Fruit fly (Drosophila melanogaster) whole organism, embryonic: ENCODE results near the gene Rbf2.

Experiments used
- Adf1 ChIP-seq: fragments of 200-800 bp; sonication (Bioruptor generic); IDR thresholded peaks from 2 replicates; pipeline ENCODE4 v1.3.6; 2022; ENCODE audit warnings: missing biosample characterization, missing genetic modification characterization
- Antp ChIP-seq: fragments of 200-800 bp; sonication (Bioruptor generic); optimal IDR thresholded peaks from 3 replicates; lab custom pipeline; 2016; ENCODE audit warnings: missing biosample characterization, missing genetic modification characterization
- Atf6 ChIP-seq: fragments of 200-800 bp; sonication (Bioruptor generic); IDR thresholded peaks from 2 replicates; pipeline ENCODE4 v1.3.6; 2022; ENCODE audit warnings: missing biosample characterization, missing genetic modification characterization
- CG10147 ChIP-seq: fragments of 200-800 bp; sonication (Bioruptor generic); optimal IDR thresholded peaks from 2 replicates; lab custom pipeline; 2019; ENCODE audit warnings: missing biosample characterization, mild to moderate bottlenecking, missing genetic modification characterization, moderate library complexity
- CG10209 ChIP-seq: fragments of 200-800 bp; sonication (Bioruptor generic); optimal IDR thresholded peaks from 3 replicates; lab custom pipeline; 2017; ENCODE audit warnings: missing biosample characterization, mild to moderate bottlenecking, missing genetic modification characterization, missing genetic modification reagents
- CG1024 ChIP-seq: fragments of 200-800 bp; sonication (Bioruptor generic); IDR thresholded peaks from 2 replicates; pipeline ENCODE4 v1.3.6; 2022; ENCODE audit warnings: missing biosample characterization, missing genetic modification characterization
- CG12299 ChIP-seq: fragments of 200-800 bp; sonication (Bioruptor generic); optimal IDR thresholded peaks from 2 replicates; lab custom pipeline; 2018; ENCODE audit warnings: missing biosample characterization, mild to moderate bottlenecking, missing genetic modification characterization
- CG1233 ChIP-seq: fragments of 200-800 bp; sonication (Bioruptor generic); optimal IDR thresholded peaks from 4 replicates; lab custom pipeline; 2018; ENCODE audit warnings: missing biosample characterization, mild to moderate bottlenecking, missing genetic modification characterization
- CG15601 ChIP-seq: fragments of 200-800 bp; sonication (Bioruptor generic); optimal IDR thresholded peaks from 3 replicates; lab custom pipeline; 2019; ENCODE audit warnings: missing biosample characterization, mild to moderate bottlenecking, missing genetic modification characterization, moderate library complexity
- CG1603 ChIP-seq: fragments of 200-800 bp; sonication (Bioruptor generic); optimal IDR thresholded peaks from 2 replicates; lab custom pipeline; 2019; ENCODE audit warnings: missing biosample characterization, mild to moderate bottlenecking, missing genetic modification characterization, moderate library complexity
- CG18619 ChIP-seq: fragments of 200-800 bp; sonication (Bioruptor generic); optimal IDR thresholded peaks from 3 replicates; lab custom pipeline; 2017; ENCODE audit warnings: missing biosample characterization, mild to moderate bottlenecking, missing genetic modification characterization
- CG2129 ChIP-seq: fragments of 200-800 bp; sonication (Bioruptor generic); IDR thresholded peaks from 2 replicates; pipeline ENCODE4 v1.3.6; 2022; ENCODE audit warnings: missing biosample characterization, missing genetic modification characterization; ENCODE audit not compliant: partially characterized antibody
- CG30020 ChIP-seq: fragments of 200-800 bp; optimal IDR thresholded peaks from 2 replicates; lab custom pipeline; 2019; ENCODE audit warnings: missing biosample characterization, mild to moderate bottlenecking, missing genetic modification characterization, moderate library complexity
- CG31224 ChIP-seq: fragments of 200-800 bp; sonication (Bioruptor generic); IDR thresholded peaks from 2 replicates; pipeline ENCODE4 v1.3.6; 2022; ENCODE audit warnings: missing biosample characterization, missing genetic modification characterization
- CG3281 ChIP-seq: fragments of 200-800 bp; sonication (Bioruptor generic); optimal IDR thresholded peaks from 3 replicates; lab custom pipeline; 2017; ENCODE audit warnings: missing biosample characterization, mild to moderate bottlenecking, missing genetic modification characterization
- CG4282 ChIP-seq: fragments of 200-800 bp; sonication (Bioruptor generic); optimal IDR thresholded peaks from 2 replicates; lab custom pipeline; 2016; ENCODE audit warnings: missing biosample characterization, missing genetic modification characterization
- CG4404 ChIP-seq: fragments of 200-800 bp; sonication (Bioruptor generic); IDR thresholded peaks from 2 replicates; pipeline ENCODE4 v1.3.6; 2022; ENCODE audit warnings: missing biosample characterization, missing genetic modification characterization
- CG7963 ChIP-seq: fragments of 200-800 bp; sonication (Bioruptor generic); IDR thresholded peaks from 3 replicates; pipeline ENCODE4 v1.3.6; 2022; ENCODE audit warnings: missing biosample characterization, missing genetic modification characterization; ENCODE audit not compliant: partially characterized antibody
- CrebB ChIP-seq: fragments of 200-800 bp; sonication (Bioruptor generic); optimal IDR thresholded peaks from 3 replicates; lab custom pipeline; 2018; ENCODE audit warnings: missing biosample characterization, mild to moderate bottlenecking, missing genetic modification characterization
- D19B ChIP-seq: fragments of 200-800 bp; sonication (Bioruptor generic); optimal IDR thresholded peaks from 2 replicates; lab custom pipeline; 2017; ENCODE audit warnings: missing biosample characterization, mild to moderate bottlenecking, missing genetic modification characterization
- Dad ChIP-seq: fragments of 200-800 bp; sonication (Bioruptor generic); optimal IDR thresholded peaks from 3 replicates; lab custom pipeline; 2016; ENCODE audit warnings: missing biosample characterization, missing genetic modification characterization
- E2f2 ChIP-seq: fragments of 200-800 bp; sonication (Bioruptor generic); IDR thresholded peaks from 2 replicates; pipeline ENCODE4 v1.3.6; 2022; ENCODE audit warnings: missing biosample characterization, missing genetic modification characterization
- Ets65A ChIP-seq: fragments of 200-800 bp; sonication (Bioruptor generic); peaks from one replicate; lab custom pipeline; 2016; ENCODE audit warnings: missing biosample characterization, missing genetic modification characterization
- H15 ChIP-seq: fragments of 200-800 bp; sonication (Bioruptor generic); IDR thresholded peaks from 3 replicates; pipeline ENCODE4 v1.3.6; 2022; ENCODE audit warnings: missing biosample characterization, missing genetic modification characterization
- H2.0 ChIP-seq: fragments of 200-800 bp; sonication (Bioruptor generic); IDR thresholded peaks from 2 replicates; pipeline ENCODE4 v1.3.6; 2022; ENCODE audit warnings: missing biosample characterization, missing genetic modification characterization
- Hr39 ChIP-seq: fragments of >200 bp; optimal IDR thresholded peaks from 2 replicates; lab custom pipeline; 2017
- Jarid2 ChIP-seq: fragments of 200-800 bp; sonication (Bioruptor generic); optimal IDR thresholded peaks from 3 replicates; lab custom pipeline; 2017; ENCODE audit warnings: mild to moderate bottlenecking, missing biosample characterization, missing genetic modification reagents, missing genetic modification characterization
- Max ChIP-seq: fragments of 200-800 bp; sonication (Bioruptor generic); optimal IDR thresholded peaks from 2 replicates; lab custom pipeline; 2016; ENCODE audit warnings: missing biosample characterization, mild to moderate bottlenecking, missing genetic modification characterization
- Oli ChIP-seq: fragments of 200-800 bp; sonication (Bioruptor generic); optimal IDR thresholded peaks from 2 replicates; lab custom pipeline; 2018; ENCODE audit warnings: missing biosample characterization, mild to moderate bottlenecking, missing genetic modification characterization, moderate library complexity
- Six4 ChIP-seq: fragments of 200-800 bp; sonication (Bioruptor generic); optimal IDR thresholded peaks from 2 replicates; lab custom pipeline; 2016; ENCODE audit warnings: missing biosample characterization, missing genetic modification characterization
- Sox100B ChIP-seq: fragments of 200-800 bp; sonication (Bioruptor generic); optimal IDR thresholded peaks from 3 replicates; lab custom pipeline; 2018; ENCODE audit warnings: missing biosample characterization, mild to moderate bottlenecking, missing genetic modification characterization
- Taf1 ChIP-seq: fragments of 200-800 bp; sonication (Bioruptor generic); IDR thresholded peaks from 2 replicates; pipeline ENCODE4 v1.3.6; 2022; ENCODE audit warnings: missing biosample characterization, missing genetic modification characterization
- bcd ChIP-seq: fragments of 200-800 bp; sonication (Bioruptor generic); optimal IDR thresholded peaks from 2 replicates; lab custom pipeline; 2017; ENCODE audit warnings: missing biosample characterization, mild to moderate bottlenecking, missing genetic modification characterization
- cg ChIP-seq: fragments of 200-800 bp; sonication (Bioruptor generic); optimal IDR thresholded peaks from 3 replicates; lab custom pipeline; 2019; ENCODE audit warnings: missing biosample characterization, mild to moderate bottlenecking, missing genetic modification characterization, moderate library complexity
- chn ChIP-seq: fragments of 200-800 bp; sonication (Bioruptor generic); optimal IDR thresholded peaks from 2 replicates; lab custom pipeline; 2016; ENCODE audit warnings: missing biosample characterization, missing genetic modification characterization
- ci ChIP-seq: fragments of 200-800 bp; sonication (Bioruptor generic); IDR thresholded peaks from 3 replicates; pipeline ENCODE4 v1.3.6; 2022; ENCODE audit warnings: missing biosample characterization, missing genetic modification characterization
- dm ChIP-seq: fragments of 200-800 bp; sonication (Bioruptor generic); optimal IDR thresholded peaks from 3 replicates; lab custom pipeline; 2016; ENCODE audit warnings: missing biosample characterization, missing genetic modification characterization
- gcm2 ChIP-seq: fragments of 200-800 bp; sonication (Bioruptor generic); optimal IDR thresholded peaks from 2 replicates; lab custom pipeline; 2016; ENCODE audit warnings: missing biosample characterization, missing genetic modification characterization
- onecut ChIP-seq: fragments of 200-800 bp; sonication (Bioruptor generic); IDR thresholded peaks from 2 replicates; pipeline ENCODE4 v1.3.6; 2022; ENCODE audit warnings: missing biosample characterization, missing genetic modification characterization
- p53 ChIP-seq: fragments of 200-800 bp; sonication (Bioruptor generic); optimal IDR thresholded peaks from 2 replicates; lab custom pipeline; 2016; ENCODE audit warnings: missing biosample characterization, missing genetic modification characterization
- pnt ChIP-seq: fragments of 200-800 bp; sonication (Bioruptor generic); optimal IDR thresholded peaks from 3 replicates; lab custom pipeline; 2016; ENCODE audit warnings: missing biosample characterization, missing genetic modification characterization
- repo ChIP-seq: fragments of 200-800 bp; sonication (Bioruptor generic); optimal IDR thresholded peaks from 2 replicates; lab custom pipeline; 2016; ENCODE audit warnings: missing biosample characterization, missing genetic modification characterization
- salm ChIP-seq: fragments of 200-800 bp; sonication (Bioruptor generic); optimal IDR thresholded peaks from 2 replicates; lab custom pipeline; 2018; ENCODE audit warnings: missing biosample characterization, mild to moderate bottlenecking, missing genetic modification characterization
- sc ChIP-seq, 3 experiments: fragments of >200 bp in 2 of 3; fragments of 200-800 bp in 1 of 3; sonication (Bioruptor generic) in 1 of 3; optimal IDR thresholded peaks; 2 replicates in 2 of 3; 3 replicates in 1 of 3; lab custom pipeline; 2017; ENCODE audit warnings: mild to moderate bottlenecking in 1 of 3, missing biosample characterization in 1 of 3, missing genetic modification characterization in 1 of 3, missing genetic modification reagents in 1 of 3
- sim ChIP-seq: fragments of 200-800 bp; sonication (Bioruptor generic); IDR thresholded peaks from 2 replicates; pipeline ENCODE4 v1.3.6; 2022; ENCODE audit warnings: missing biosample characterization, missing genetic modification characterization
- tin ChIP-seq: fragments of 200-800 bp; sonication (Bioruptor generic); optimal IDR thresholded peaks from 3 replicates; lab custom pipeline; 2016; ENCODE audit warnings: missing biosample characterization, missing genetic modification characterization
- tna ChIP-seq: fragments of 200-800 bp; sonication (Bioruptor generic); IDR thresholded peaks from 2 replicates; pipeline ENCODE4 v1.3.6; 2022; ENCODE audit warnings: missing biosample characterization, missing genetic modification characterization; ENCODE audit not compliant: partially characterized antibody
- unc-4 ChIP-seq: fragments of 200-800 bp; sonication (Bioruptor generic); IDR thresholded peaks from 2 replicates; pipeline ENCODE4 v1.3.6; 2022; ENCODE audit warnings: missing biosample characterization, missing genetic modification characterization; ENCODE audit not compliant: partially characterized antibody
- vvl ChIP-seq: fragments of 200-800 bp; sonication (Bioruptor generic); IDR thresholded peaks from 2 replicates; pipeline ENCODE4 v1.3.6; 2022; ENCODE audit warnings: missing biosample characterization, missing genetic modification characterization
- yki ChIP-seq: fragments of >200 bp; optimal IDR thresholded peaks from 3 replicates; lab custom pipeline; 2018
- zen2 ChIP-seq: fragments of 200-800 bp; sonication (Bioruptor generic); IDR thresholded peaks from 3 replicates; pipeline ENCODE4 v1.3.6; 2022; ENCODE audit warnings: missing biosample characterization, missing genetic modification characterization; ENCODE audit not compliant: partially characterized antibody

Gene Rbf2

DNA sequence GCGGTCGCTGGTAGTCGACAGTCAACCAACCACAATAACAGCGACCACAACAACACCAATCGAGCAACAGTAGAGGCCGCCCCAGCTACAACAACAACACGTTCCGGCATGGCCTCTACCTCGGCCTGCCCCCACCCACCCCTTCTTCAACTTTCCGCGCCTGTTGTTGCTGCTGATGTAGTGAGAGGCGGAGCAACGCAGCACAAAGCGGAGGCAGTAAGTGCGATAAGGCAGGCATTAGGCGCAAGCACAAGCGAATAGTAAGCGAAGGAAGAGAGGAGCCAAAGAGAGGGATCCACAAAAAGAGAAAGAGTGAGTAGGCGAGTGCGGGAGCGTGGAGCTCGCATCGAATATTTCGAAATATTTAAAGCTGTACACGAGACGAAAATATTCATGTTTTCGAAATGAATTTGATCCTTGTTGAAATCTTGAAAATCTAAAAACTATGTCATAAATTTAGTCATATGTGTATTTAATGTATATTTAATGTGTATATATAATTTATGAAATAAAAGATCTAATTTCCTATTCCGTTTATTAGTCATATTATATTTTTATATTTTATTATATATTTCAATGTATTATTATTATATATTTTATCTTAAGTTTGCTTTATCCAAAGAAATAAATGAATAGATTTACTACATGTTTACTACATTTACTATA lies 28.0 kb downstream of the Rbf2 start (continued):
- no peak for TF ChIP-seq sc (optimal IDR thresholded peaks at IDR 0.05; lab: Kevin White, UChicago)
- TF ChIP-seq sc (GFP tag; optimal IDR thresholded peaks at IDR 0.05; lab: Kevin White, UChicago), result no peak
- TF ChIP-seq H15 (GFP tag; lab: Robert Waterston, UW), result no peak
- peak; percentile 59 for TF ChIP-seq Jarid2 (GFP tag; lab: Kevin White, UChicago)
- no peak for TF ChIP-seq Hr39 (lab: Kevin White, UChicago)
- TF ChIP-seq CG3281 (GFP tag; lab: Kevin White, UChicago), result no peak
- no peak for TF ChIP-seq CG4282 (GFP tag; lab: Kevin White, UChicago)
- TF ChIP-seq Max, result no peak
- TF ChIP-seq CG15601, result no peak
- TF ChIP-seq Six4 (GFP tag; lab: Kevin White, UChicago), result no peak
- no peak for TF ChIP-seq CG31224 (GFP tag; lab: Robert Waterston, UW)
- TF ChIP-seq yki, result no peak
- peak; percentile 64 for TF ChIP-seq cg
- no peak for TF ChIP-seq CG30020 (tag; lab: Kevin White, UChicago)
- TF ChIP-seq vvl (GFP tag; lab: Robert Waterston, UW), result peak; percentile 75
- TF ChIP-seq Sox100B (GFP tag; lab: Kevin White, UChicago), result no peak
- TF ChIP-seq H2.0 (GFP tag; lab: Robert Waterston, UW), result no peak
- no peak for TF ChIP-seq CG1233
- no peak for TF ChIP-seq pnt (GFP tag; lab: Kevin White, UChicago)
- no peak for TF ChIP-seq CG12299 (tag; lab: Kevin White, UChicago)
- no peak for TF ChIP-seq Taf1
- no peak for TF ChIP-seq CG7963 (GFP tag; lab: Robert Waterston, UW)
- no peak for TF ChIP-seq CG1024 (GFP tag; lab: Robert Waterston, UW)
- no peak for TF ChIP-seq Oli (tag; lab: Kevin White, UChicago)
- no peak for TF ChIP-seq CrebB
- TF ChIP-seq p53 (GFP tag; lab: Kevin White, UChicago), result no peak
- no peak for TF ChIP-seq gcm2 (GFP tag; lab: Kevin White, UChicago)
- TF ChIP-seq tin (GFP tag; lab: Kevin White, UChicago), result no peak
- no peak for TF ChIP-seq salm (tag; lab: Kevin White, UChicago)
- no peak for TF ChIP-seq unc-4 (GFP tag; lab: Robert Waterston, UW)
- 0 out of 2 replicates have a peak, but pooled peaks have one; percentile 8 for TF ChIP-seq Atf6 (GFP tag; lab: Robert Waterston, UW)
- TF ChIP-seq dm (GFP tag; lab: Kevin White, UChicago), result no peak
- no peak for TF ChIP-seq onecut
- TF ChIP-seq CG18619, result no peak
- no peak for TF ChIP-seq Ets65A
- no peak for TF ChIP-seq repo (GFP tag; lab: Kevin White, UChicago)
- no peak for TF ChIP-seq CG4404 (GFP tag; lab: Robert Waterston, UW)
- TF ChIP-seq tna, result no peak; the same call in 1 of the 2 replicates
- no peak for TF ChIP-seq sim (GFP tag; lab: Robert Waterston, UW)
- TF ChIP-seq ci, result peak; percentile 23; the same call in 1 of the 3 replicates
- no peak for TF ChIP-seq CG10147
- TF ChIP-seq Adf1, result peak; percentile 80
- TF ChIP-seq chn (GFP tag; lab: Kevin White, UChicago), result no peak
- peak; percentile 69; the same call in 2 of the 3 replicates for TF ChIP-seq zen2 (GFP tag; lab: Robert Waterston, UW)
- no peak for TF ChIP-seq CG1603 (tag; lab: Kevin White, UChicago)
- TF ChIP-seq CG10209 (GFP tag; lab: Kevin White, UChicago), result no peak
- no peak for TF ChIP-seq D19B (GFP tag; lab: Kevin White, UChicago)
- no peak for TF ChIP-seq Dad
- no peak for TF ChIP-seq Antp (GFP tag; lab: Kevin White, UChicago)
- no peak for TF ChIP-seq bcd (GFP tag; lab: Kevin White, UChicago)
- TF ChIP-seq CG2129 (GFP tag; lab: Robert Waterston, UW), result no peak
- no peak for TF ChIP-seq E2f2 (GFP tag; lab: Robert Waterston, UW)
